Worm (Caenorhabditis elegans): ENCODE measurements around the gene rnr-2.

DNA sequence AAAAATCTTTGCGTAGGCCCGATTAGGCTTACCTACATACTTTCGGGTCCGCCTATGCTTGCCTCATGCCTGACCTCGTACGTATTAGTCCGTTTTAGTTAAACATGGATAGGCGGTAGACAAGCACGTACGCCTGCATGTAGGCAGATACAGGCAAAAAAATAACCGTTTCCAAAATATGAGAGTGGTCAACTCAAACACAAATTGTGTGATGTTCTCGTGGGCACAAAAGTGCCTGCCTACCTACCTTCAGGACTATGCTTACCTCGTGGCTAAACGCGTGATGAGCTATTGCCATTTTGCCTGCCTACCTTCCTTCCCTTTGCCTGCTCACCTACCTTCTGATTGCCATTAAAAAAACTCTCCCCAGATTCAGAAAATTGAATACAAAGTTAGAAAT, 11.9 kb upstream of the rnr-2 start:
- TF ChIP-seq skn-1 (tag; optimal IDR thresholded peaks at IDR 0.05) (no peak), pha-4 (tag; optimal IDR thresholded peaks at IDR 0.05) (no peak)

All from whole organism, L3 larva.